Worm (Caenorhabditis elegans) whole organism, L4 larva: ENCODE results near the gene Y50E8A.1.

Experiments used
- D1046.2 ChIP-seq: fragments of 200-800 bp; sonication (Bioruptor generic); IDR thresholded peaks from 2 replicates; pipeline ENCODE4 v1.3.6; 2022; ENCODE audit warnings: missing genetic modification characterization, missing compliant biosample characterization
- F10B5.3 ChIP-seq: sonication (generic microtip); optimal IDR thresholded peaks from 2 replicates; lab custom pipeline; 2016; ENCODE audit warnings: mild to moderate bottlenecking, missing genetic modification characterization, missing compliant biosample characterization
- F26F4.8 ChIP-seq: fragments of 200-800 bp; sonication (Bioruptor generic); conservative IDR thresholded peaks from 2 replicates; pipeline ENCODE4 v1.3.6; 2022; ENCODE audit warnings: missing genetic modification characterization, missing compliant biosample characterization
- R02D3.7 ChIP-seq: fragments of 150-350 bp; sonication (generic microtip); optimal IDR thresholded peaks from 3 replicates; lab custom pipeline; 2014; ENCODE audit warnings: missing biosample characterization, missing genetic modification characterization
- T26A8.4 ChIP-seq: fragments of 200-800 bp; sonication (Bioruptor generic); IDR thresholded peaks from 2 replicates; pipeline ENCODE4 v1.3.6; 2022; ENCODE audit warnings: missing genetic modification characterization, missing compliant biosample characterization
- Y48G9A.11 ChIP-seq: fragments of 200-800 bp; sonication (Bioruptor generic); IDR thresholded peaks from 2 replicates; pipeline ENCODE4 v1.3.6; 2022; ENCODE audit warnings: missing genetic modification reagents, missing genetic modification characterization, missing compliant biosample characterization
- aly-2 ChIP-seq: sonication (generic microtip); optimal IDR thresholded peaks from 2 replicates; lab custom pipeline; 2018; ENCODE audit warnings: missing biosample characterization, missing genetic modification characterization
- arid-1 ChIP-seq: fragments of 200-800 bp; sonication (Bioruptor generic); conservative IDR thresholded peaks from 2 replicates; pipeline ENCODE4 v1.3.6; 2022; ENCODE audit warnings: missing genetic modification reagents, missing genetic modification characterization, missing compliant biosample characterization
- attf-4 ChIP-seq: sonication (generic microtip); optimal IDR thresholded peaks from 3 replicates; lab custom pipeline; 2017; ENCODE audit warnings: missing biosample characterization, missing genetic modification characterization
- ceh-28 ChIP-seq: fragments of 150-350 bp; optimal IDR thresholded peaks from 2 replicates; lab custom pipeline; 2014; ENCODE audit warnings: missing biosample characterization, missing genetic modification reagents, missing genetic modification characterization
- ceh-32 ChIP-seq: sonication (generic microtip); optimal IDR thresholded peaks from 2 replicates; lab custom pipeline; 2016; ENCODE audit warnings: mild to moderate bottlenecking, missing genetic modification characterization, missing compliant biosample characterization; ENCODE audit not compliant: poor library complexity
- ceh-82 ChIP-seq: sonication (generic microtip); optimal IDR thresholded peaks from 2 replicates; lab custom pipeline; 2017; ENCODE audit warnings: missing biosample characterization, missing genetic modification characterization
- cey-2 ChIP-seq: sonication (generic microtip); optimal IDR thresholded peaks from 3 replicates; lab custom pipeline; 2017; ENCODE audit warnings: missing genetic modification characterization, mild to moderate bottlenecking, missing compliant biosample characterization, antibody characterized with exemption, borderline replicate concordance; ENCODE audit not compliant: insufficient read depth
- ctbp-1 ChIP-seq: fragments of 200-800 bp; sonication (Bioruptor generic); IDR thresholded peaks from 2 replicates; pipeline ENCODE4 v1.3.6; 2022; ENCODE audit warnings: missing genetic modification reagents, missing genetic modification characterization, missing compliant biosample characterization
- daf-12 ChIP-seq: fragments of 150-350 bp; optimal IDR thresholded peaks from 2 replicates; lab custom pipeline; 2014; ENCODE audit warnings: missing biosample characterization, missing genetic modification reagents, missing genetic modification characterization
- daf-8 ChIP-seq: fragments of 200-800 bp; sonication (Bioruptor generic); IDR thresholded peaks from 2 replicates; pipeline ENCODE4 v1.3.6; 2022; ENCODE audit warnings: missing genetic modification characterization, missing compliant biosample characterization
- dmd-6 ChIP-seq: fragments of 200-800 bp; sonication (Bioruptor generic); IDR thresholded peaks from 2 replicates; pipeline ENCODE4 v1.3.6; 2022; ENCODE audit warnings: missing genetic modification reagents, missing genetic modification characterization, missing compliant biosample characterization
- duxl-1 ChIP-seq: sonication (generic microtip); optimal IDR thresholded peaks from 2 replicates; lab custom pipeline; 2016; ENCODE audit warnings: mild to moderate bottlenecking, missing genetic modification characterization, moderate library complexity, missing compliant biosample characterization; ENCODE audit not compliant: poor library complexity
- fos-1 ChIP-seq: fragments of 150-350 bp; optimal IDR thresholded peaks from 2 replicates; lab custom pipeline; 2014; ENCODE audit warnings: missing biosample characterization, missing genetic modification characterization
- lin-13 ChIP-seq: fragments of 150-350 bp; optimal IDR thresholded peaks from 2 replicates; lab custom pipeline; 2014; ENCODE audit warnings: missing biosample characterization, missing genetic modification reagents, missing genetic modification characterization
- lin-15B ChIP-seq: fragments of 150-350 bp; sonication (generic microtip); optimal IDR thresholded peaks from 3 replicates; lab custom pipeline; 2014; ENCODE audit warnings: missing biosample characterization, missing genetic modification characterization
- mdl-1 ChIP-seq, 2 experiments: fragments of 150-350 bp in 1 of 2; sonication (generic microtip) in 1 of 2; optimal IDR thresholded peaks; 2 replicates each; lab custom pipeline; 2014 to 2017; ENCODE audit warnings: missing biosample characterization in 2 of 2, missing genetic modification characterization in 2 of 2
- mdt-29 ChIP-seq: fragments of 200-800 bp; sonication (Bioruptor generic); IDR thresholded peaks from 2 replicates; pipeline ENCODE4 v1.3.6; 2022; ENCODE audit warnings: missing genetic modification reagents, missing genetic modification characterization, missing compliant biosample characterization
- mep-1 ChIP-seq: fragments of 150-350 bp; sonication (generic microtip); optimal IDR thresholded peaks from 3 replicates; lab custom pipeline; 2014; ENCODE audit warnings: missing biosample characterization, missing genetic modification characterization
- mes-2 ChIP-seq: sonication (generic microtip); optimal IDR thresholded peaks from 2 replicates; lab custom pipeline; 2016; ENCODE audit warnings: missing genotype, mild to moderate bottlenecking, missing genetic modification characterization, missing compliant biosample characterization; ENCODE audit not compliant: poor library complexity, severe bottlenecking
- nhr-102 ChIP-seq: sonication (generic microtip); optimal IDR thresholded peaks from 2 replicates; lab custom pipeline; 2016; ENCODE audit warnings: mild to moderate bottlenecking, missing genetic modification characterization, moderate library complexity, missing compliant biosample characterization
- nhr-11 ChIP-seq: fragments of 150-350 bp; optimal IDR thresholded peaks from 2 replicates; lab custom pipeline; 2014; ENCODE audit warnings: missing biosample characterization, missing genetic modification characterization
- nhr-111 ChIP-seq: fragments of 200-800 bp; sonication (Bioruptor generic); optimal IDR thresholded peaks from 2 replicates; lab custom pipeline; 2018; ENCODE audit warnings: mild to moderate bottlenecking, missing genetic modification characterization, missing compliant biosample characterization
- nhr-237 ChIP-seq: sonication (generic microtip); optimal IDR thresholded peaks from 2 replicates; lab custom pipeline; 2017; ENCODE audit warnings: missing biosample characterization, missing genetic modification characterization
- nhr-41 ChIP-seq: fragments of 200-800 bp; sonication (Bioruptor generic); IDR thresholded peaks from 2 replicates; pipeline ENCODE4 v1.3.6; 2022; ENCODE audit warnings: missing genetic modification reagents, missing genetic modification characterization, missing compliant biosample characterization
- nhr-42 ChIP-seq: fragments of 200-800 bp; sonication (Bioruptor generic); IDR thresholded peaks from 2 replicates; pipeline ENCODE4 v1.3.6; 2022; ENCODE audit warnings: missing genetic modification characterization, missing compliant biosample characterization
- nhr-76 ChIP-seq: fragments of 150-350 bp; optimal IDR thresholded peaks from 2 replicates; lab custom pipeline; 2014; ENCODE audit warnings: missing biosample characterization, missing genetic modification characterization
- pqm-1 ChIP-seq: sonication (generic microtip); optimal IDR thresholded peaks from 2 replicates; lab custom pipeline; 2017; ENCODE audit warnings: missing biosample characterization, missing genetic modification characterization
- saeg-2 ChIP-seq: fragments of 200-800 bp; sonication (Bioruptor generic); IDR thresholded peaks from 2 replicates; pipeline ENCODE4 v1.3.6; 2022; ENCODE audit warnings: missing genetic modification reagents, missing genetic modification characterization, missing compliant biosample characterization
- sdz-12 ChIP-seq: fragments of 200-800 bp; sonication (Bioruptor generic); optimal IDR thresholded peaks from 2 replicates; lab custom pipeline; 2018; ENCODE audit warnings: mild to moderate bottlenecking, missing genetic modification characterization, missing compliant biosample characterization
- skn-1 ChIP-seq: fragments of 150-350 bp; optimal IDR thresholded peaks from 2 replicates; lab custom pipeline; 2014; ENCODE audit warnings: missing biosample characterization, missing genetic modification characterization
- snpc-1.2 ChIP-seq: fragments of 200-800 bp; sonication (Bioruptor generic); IDR thresholded peaks from 2 replicates; pipeline ENCODE4 v1.3.6; 2022; ENCODE audit warnings: missing genetic modification reagents, missing genetic modification characterization, missing compliant biosample characterization
- snpc-4 ChIP-seq: fragments of 150-350 bp; optimal IDR thresholded peaks from 2 replicates; lab custom pipeline; 2014; ENCODE audit warnings: missing biosample characterization, missing genetic modification characterization
- spr-1 ChIP-seq: sonication (generic microtip); optimal IDR thresholded peaks from 2 replicates; lab custom pipeline; 2016; ENCODE audit warnings: mild to moderate bottlenecking, missing genetic modification characterization, missing compliant biosample characterization
- spr-3 ChIP-seq: fragments of 200-800 bp; sonication (Bioruptor generic); optimal IDR thresholded peaks from 2 replicates; lab custom pipeline; 2018; ENCODE audit warnings: mild to moderate bottlenecking, missing genetic modification characterization, missing compliant biosample characterization
- tag-97 ChIP-seq: fragments of 200-800 bp; sonication (Bioruptor generic); IDR thresholded peaks from 2 replicates; pipeline ENCODE4 v1.3.6; 2022; ENCODE audit warnings: missing genetic modification characterization, missing compliant biosample characterization
- unc-39 ChIP-seq: sonication (generic microtip); optimal IDR thresholded peaks from 2 replicates; lab custom pipeline; 2017; ENCODE audit warnings: missing biosample characterization, missing genetic modification characterization
- vab-7 ChIP-seq: fragments of 200-800 bp; sonication (Bioruptor generic); IDR thresholded peaks from 2 replicates; pipeline ENCODE4 v1.3.6; 2022; ENCODE audit warnings: missing genetic modification reagents, missing genetic modification characterization, missing compliant biosample characterization
- zfp-2 ChIP-seq: sonication (generic microtip); optimal IDR thresholded peaks from 2 replicates; lab custom pipeline; 2016; ENCODE audit warnings: mild to moderate bottlenecking, missing genetic modification characterization, missing compliant biosample characterization
- zfp-3 ChIP-seq: fragments of 200-800 bp; sonication (Bioruptor generic); conservative IDR thresholded peaks from 2 replicates; pipeline ENCODE4 v1.3.6; 2022; ENCODE audit warnings: missing genetic modification reagents, missing genetic modification characterization, missing compliant biosample characterization
- zip-11 ChIP-seq: fragments of 200-800 bp; sonication (Bioruptor generic); IDR thresholded peaks from 2 replicates; pipeline ENCODE4 v1.3.6; 2022; ENCODE audit warnings: missing genetic modification characterization, missing compliant biosample characterization
- ztf-11 ChIP-seq: fragments of 150-350 bp; optimal IDR thresholded peaks from 2 replicates; lab custom pipeline; 2014; ENCODE audit warnings: missing biosample characterization, missing genetic modification characterization
- ztf-7 ChIP-seq: fragments of 150-350 bp; optimal IDR thresholded peaks from 2 replicates; lab custom pipeline; 2014; ENCODE audit warnings: missing biosample characterization, missing genetic modification characterization

Gene Y50E8A.1

ce11 chrV:14688097-14688912, 38.4 kb upstream of the Y50E8A.1 start, which contains the start of gene C47E8.11 (continued):
- no peak for TF ChIP-seq ceh-82 (tag; lab: Kevin White, UChicago)
- no peak for TF ChIP-seq cey-2 (tag; lab: Kevin White, UChicago)
- TF ChIP-seq spr-1 (tag; lab: Kevin White, UChicago): peak; percentile 10
- TF ChIP-seq mdl-1 (tag; optimal IDR thresholded peaks at IDR 0.05; lab: Kevin White, UChicago): no peak
- TF ChIP-seq nhr-41 (GFP tag; lab: Robert Waterston, UW): 0 out of 2 replicates have a peak, but pooled peaks have one; percentile 14
- 0 out of 2 replicates have a peak, but pooled peaks have one; percentile 38 for TF ChIP-seq vab-7 (GFP tag; lab: Robert Waterston, UW)
- peak; percentile 11; the same call in 1 of the 2 replicates for TF ChIP-seq ctbp-1 (GFP tag; lab: Robert Waterston, UW)
- no peak for TF ChIP-seq R02D3.7 (tag; lab: Kevin White, UChicago)
- no peak for TF ChIP-seq snpc-4 (tag; lab: Kevin White, UChicago)
- TF ChIP-seq D1046.2: no peak
- no peak for TF ChIP-seq fos-1
- TF ChIP-seq F10B5.3 (tag; lab: Kevin White, UChicago): no peak
- no peak for TF ChIP-seq ceh-28 (tag; lab: Kevin White, UChicago)
- TF ChIP-seq dmd-6 (GFP tag; lab: Robert Waterston, UW): no peak; the same call in 1 of the 2 replicates
- TF ChIP-seq lin-13 (GFP tag; lab: Kevin White, UChicago): peak; percentile 91
- no peak for TF ChIP-seq pqm-1
- peak; percentile 80 for TF ChIP-seq mep-1 (tag; lab: Kevin White, UChicago)
- TF ChIP-seq Y48G9A.11: peak; percentile 64; the same call in 1 of the 2 replicates
- no peak for TF ChIP-seq saeg-2 (GFP tag; lab: Robert Waterston, UW)
- TF ChIP-seq nhr-102 (tag; lab: Kevin White, UChicago): peak; percentile 45
- peak; percentile 77 for TF ChIP-seq T26A8.4 (GFP tag; lab: Robert Waterston, UW)
- TF ChIP-seq unc-39 (tag; lab: Kevin White, UChicago): no peak
- TF ChIP-seq ztf-7 (tag; lab: Kevin White, UChicago): no peak
- no peak for TF ChIP-seq duxl-1 (tag; lab: Kevin White, UChicago)
- no peak for TF ChIP-seq nhr-42
- no peak for TF ChIP-seq daf-12 (tag; lab: Kevin White, UChicago)
- no peak for TF ChIP-seq ztf-11 (tag; lab: Kevin White, UChicago)
- peak; percentile 92 for TF ChIP-seq zfp-3
- TF ChIP-seq nhr-11 (tag; lab: Kevin White, UChicago): no peak
- peak; percentile 50 for TF ChIP-seq snpc-1.2 (GFP tag; lab: Robert Waterston, UW)

ce11 chrV:14689060-14689750, 37.5 kb upstream of the Y50E8A.1 start, which contains the start of gene gasr-8:
gasr-8 (plus strand) TSS chrV:14689110.
- TF ChIP-seq sdz-12 (no peak), fos-1 (no peak), duxl-1 (tag; lab: Kevin White, UChicago) (no peak), tag-97 (GFP tag; lab: Robert Waterston, UW) (no peak), skn-1 (tag; lab: Kevin White, UChicago) (no peak), zfp-2 (tag; lab: Kevin White, UChicago) (no peak), ceh-32 (no peak), mdt-29 (GFP tag; lab: Robert Waterston, UW) (no peak), nhr-76 (tag; lab: Kevin White, UChicago) (no peak), ceh-28 (tag; lab: Kevin White, UChicago) (no peak), arid-1 (GFP tag; lab: Robert Waterston, UW) (0 out of 2 replicates have a peak, but pooled peaks have one; percentile 42), attf-4 (tag; lab: Kevin White, UChicago) (no peak), aly-2 (tag; lab: Kevin White, UChicago) (no peak), saeg-2 (GFP tag; lab: Robert Waterston, UW) (no peak), nhr-111 (no peak), nhr-237 (tag; lab: Kevin White, UChicago) (no peak), lin-15B (tag; lab: Kevin White, UChicago) (no peak), pqm-1 (no peak), F26F4.8 (GFP tag; lab: Robert Waterston, UW) (no peak), mdl-1 (tag; optimal IDR thresholded peaks at IDR 0.05; lab: Kevin White, UChicago) (no peak), mes-2 (tag; lab: Kevin White, UChicago) (peak; percentile 68), zip-11 (no peak), daf-8 (GFP tag; lab: Robert Waterston, UW) (no peak), spr-3 (GFP tag; lab: Kevin White, UChicago) (no peak)
